Fruit fly (Drosophila melanogaster) whole organism, adult: Measurements from ENCODE around the gene tap.

Source experiments
- CG14711 ChIP-seq: fragments of 200-800 bp; sonication (Bioruptor generic); optimal IDR thresholded peaks from 2 replicates; lab custom pipeline; 2018; ENCODE audit warnings: missing biosample characterization, mild to moderate bottlenecking, missing genetic modification characterization, moderate library complexity
- CG5204 ChIP-seq: fragments of 200-800 bp; sonication (Bioruptor generic); optimal IDR thresholded peaks from 2 replicates; lab custom pipeline; 2016; ENCODE audit warnings: missing biosample characterization, missing genetic modification characterization
- Mnt ChIP-seq: fragments of 200-800 bp; sonication (Bioruptor generic); optimal IDR thresholded peaks from 2 replicates; lab custom pipeline; 2016; ENCODE audit warnings: missing biosample characterization, mild to moderate bottlenecking, missing genetic modification characterization
- cnc ChIP-seq, 2 experiments: fragments of >200 bp; optimal IDR thresholded peaks; 2 replicates each; lab custom pipeline; 2017
- kay ChIP-seq: fragments of 200-800 bp; sonication (Bioruptor generic); peaks from one replicate; lab custom pipeline; 2016; ENCODE audit warnings: missing biosample characterization, missing genetic modification characterization, borderline replicate concordance

DNA sequence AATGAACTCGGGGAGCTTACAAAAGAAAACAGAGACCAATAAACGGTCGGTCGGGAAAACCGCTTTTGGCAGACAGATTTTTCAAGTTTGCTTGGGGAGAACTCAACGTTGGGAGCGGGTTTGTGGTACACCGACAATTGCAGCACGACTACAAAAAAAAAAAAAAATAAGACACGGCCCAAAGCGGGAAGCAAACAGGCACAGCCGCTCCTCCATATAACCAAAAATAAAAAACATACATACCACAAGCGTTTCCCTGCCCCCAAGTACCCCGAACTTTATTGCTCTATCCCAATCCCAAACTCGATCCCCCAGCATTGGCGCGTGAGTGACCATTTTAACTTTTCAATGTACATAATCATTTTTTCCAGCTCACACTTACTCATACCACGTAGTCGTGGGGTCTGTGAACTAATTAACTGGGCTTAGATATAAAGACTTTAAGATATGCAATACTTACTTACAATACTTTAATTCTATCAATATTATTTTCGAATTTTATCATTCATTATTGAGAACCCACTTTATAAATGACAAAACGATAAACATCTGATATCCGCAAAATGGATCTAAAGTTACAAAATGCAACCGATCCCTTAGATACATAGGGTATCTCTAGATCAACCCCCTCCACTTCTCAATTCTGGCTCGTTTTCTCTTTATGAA, 15.6 kb downstream of the tap start:
- TF ChIP-seq CG14711 (tag; lab: Kevin White, UChicago) = no peak
- TF ChIP-seq cnc (optimal IDR thresholded peaks at IDR 0.05; lab: Kevin White, UChicago) = no peak
- no peak for TF ChIP-seq Mnt
- TF ChIP-seq kay = no peak
- TF ChIP-seq CG5204 = no peak
